Worm (Caenorhabditis elegans): ENCODE data around the gene M60.6.

DNA sequence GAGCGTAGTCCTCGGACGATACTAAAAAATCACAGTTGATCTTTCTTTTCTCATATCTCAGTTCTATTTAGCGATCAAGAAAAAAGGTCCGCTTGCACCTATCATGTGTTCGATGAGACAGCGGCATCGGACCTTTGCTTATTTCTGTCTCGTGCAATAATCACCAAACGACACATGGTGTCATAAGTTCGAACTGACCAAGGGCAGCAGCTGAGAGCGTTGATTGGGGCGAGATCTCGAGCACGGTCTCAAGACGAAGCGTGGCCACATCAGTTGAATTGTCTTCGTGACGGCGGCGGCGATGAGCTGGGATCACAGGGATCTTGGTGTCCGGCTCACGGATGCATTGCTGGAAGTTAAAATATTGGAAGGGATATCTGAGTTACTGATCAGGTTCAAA lies 10.5 kb upstream of the M60.6 start:
- no peak for TF ChIP-seq D2030.7 (GFP tag; IDR thresholded peaks at IDR 0.05)
- TF ChIP-seq Y56A3A.18 (GFP tag; IDR thresholded peaks at IDR 0.05), result no peak
- no peak for TF ChIP-seq K11D2.4 (GFP tag; IDR thresholded peaks at IDR 0.05)
- no peak for TF ChIP-seq sdz-38 (tag; optimal IDR thresholded peaks at IDR 0.05)
- TF ChIP-seq F33H1.4 (GFP tag; IDR thresholded peaks at IDR 0.05), result no peak
- TF ChIP-seq tbx-9 (tag; optimal IDR thresholded peaks at IDR 0.05; ENCODE audit: borderline replicate concordance), result no peak
- TF ChIP-seq dpff-1 (tag; optimal IDR thresholded peaks at IDR 0.05), result no peak
- TF ChIP-seq ets-4 (GFP tag; optimal IDR thresholded peaks at IDR 0.05), result no peak
- TF ChIP-seq lin-26 (GFP tag; IDR thresholded peaks at IDR 0.05), result no peak
- no peak for TF ChIP-seq ama-1 (optimal IDR thresholded peaks at IDR 0.05)
- no peak for TF ChIP-seq ama-1 (GFP tag; optimal IDR thresholded peaks at IDR 0.05)
- TF ChIP-seq F37B4.10 (GFP tag; IDR thresholded peaks at IDR 0.05), result no peak
- TF ChIP-seq pbrm-1 (GFP tag; IDR thresholded peaks at IDR 0.05), result no peak
- no peak for TF ChIP-seq atf-7 (tag; optimal IDR thresholded peaks at IDR 0.05)
- TF ChIP-seq dox-1 (GFP tag; IDR thresholded peaks at IDR 0.05), result no peak
